5 worm cellular contexts compared by ENCODE assay signal in the genomic region with DNA sequence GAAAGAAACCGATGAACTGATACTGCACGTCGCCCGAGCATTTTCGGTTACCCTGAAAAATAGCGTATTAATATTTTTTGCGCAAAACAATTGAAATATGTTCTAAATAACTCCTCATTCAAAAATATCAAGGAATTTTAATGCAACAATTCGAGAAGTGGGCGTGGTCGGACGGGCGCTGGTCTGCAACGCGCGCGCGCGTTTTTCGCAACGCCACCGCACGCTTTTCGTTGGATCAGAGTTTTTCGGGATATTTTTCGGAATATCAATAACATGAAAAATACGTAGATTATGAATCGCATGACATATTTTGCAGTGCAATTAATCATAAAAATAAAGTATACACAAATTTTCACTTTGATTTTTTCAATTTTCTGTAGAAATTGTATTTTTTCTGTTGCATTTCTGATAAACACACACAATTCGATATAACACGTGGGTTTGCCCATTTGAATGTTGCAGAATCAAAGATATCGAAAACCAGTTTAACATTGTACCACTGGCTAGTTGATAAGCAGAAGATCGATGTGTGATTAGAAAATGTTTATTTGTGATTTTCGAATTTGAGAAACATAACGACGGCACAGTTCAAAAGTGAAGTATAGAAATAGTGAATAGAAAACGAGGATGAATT.
TF ChIP-seq lines count a peak whose summit lies in the region.

Gene dlst-1, minus strand, starts transcription at position 52 of the 634 bp plus-strand sequence.

TF ChIP-seq in whole organism, L1 larva, 84 proteins besides CTCF, POLR2A, EP300 and RAD21 (continues in another document):
- peak in 1 of 2 experiments; percentile 12 for TF ChIP-seq ztf-11 (tag; optimal IDR thresholded peaks at IDR 0.05; lab: Kevin White, UChicago)
- no peak for TF ChIP-seq zag-1 (tag; optimal IDR thresholded peaks at IDR 0.05; lab: Kevin White, UChicago)
- peak; percentile 36 for TF ChIP-seq unc-86 (tag; optimal IDR thresholded peaks at IDR 0.05; lab: Kevin White, UChicago)
- TF ChIP-seq mep-1 (tag; optimal IDR thresholded peaks at IDR 0.05; lab: Kevin White, UChicago) = no peak
- peak; percentile 48 for TF ChIP-seq irx-1 (tag; optimal IDR thresholded peaks at IDR 0.05; lab: Kevin White, UChicago)
- peak; percentile 65 for TF ChIP-seq swsn-7 (tag; optimal IDR thresholded peaks at IDR 0.05; lab: Kevin White, UChicago)
- no peak for TF ChIP-seq nhr-28 (tag; optimal IDR thresholded peaks at IDR 0.05; lab: Kevin White, UChicago)
- peak; percentile 47 for TF ChIP-seq C16A3.4 (tag; optimal IDR thresholded peaks at IDR 0.05; lab: Kevin White, UChicago)
- no peak for TF ChIP-seq efl-3 (GFP tag; optimal IDR thresholded peaks at IDR 0.05; lab: Kevin White, UChicago)
- no peak for TF ChIP-seq C04F5.9 (tag; optimal IDR thresholded peaks at IDR 0.05; lab: Kevin White, UChicago)
- TF ChIP-seq Y116A8C.19 (tag; optimal IDR thresholded peaks at IDR 0.05; lab: Kevin White, UChicago; ENCODE audit: borderline replicate concordance) = no peak
- no peak for TF ChIP-seq pqm-1 (tag; optimal IDR thresholded peaks at IDR 0.05; lab: Kevin White, UChicago)
- no peak for TF ChIP-seq ceh-63 (GFP tag; optimal IDR thresholded peaks at IDR 0.05; lab: Kevin White, UChicago)
- no peak for TF ChIP-seq mab-9 (GFP tag; IDR thresholded peaks at IDR 0.05; lab: Robert Waterston, UW)
- no peak for TF ChIP-seq fos-1 (tag; optimal IDR thresholded peaks at IDR 0.05; lab: Kevin White, UChicago)
- peak; percentile 30 to 48 (median 40) for TF ChIP-seq ceh-82 (tag; optimal IDR thresholded peaks at IDR 0.05; lab: Kevin White, UChicago)
- TF ChIP-seq nhr-47 (tag; optimal IDR thresholded peaks at IDR 0.05; lab: Kevin White, UChicago) = peak; percentile 68

TF ChIP-seq in whole organism, L3 larva, 47 proteins besides CTCF, POLR2A, EP300 and RAD21 (continues in another document):
- TF ChIP-seq ztf-11 (tag; optimal IDR thresholded peaks at IDR 0.05; lab: Kevin White, UChicago) (no peak), ceh-16 (tag; optimal IDR thresholded peaks at IDR 0.05; lab: Kevin White, UChicago) (no peak), nhr-12 (tag; optimal IDR thresholded peaks at IDR 0.05; lab: Kevin White, UChicago) (no peak), lin-39 (tag; optimal IDR thresholded peaks at IDR 0.05; lab: Kevin White, UChicago) (peak; percentile 74), egl-5 (tag; optimal IDR thresholded peaks at IDR 0.05; lab: Kevin White, UChicago) (no peak), nhr-25 (tag; optimal IDR thresholded peaks at IDR 0.05; lab: Kevin White, UChicago) (no peak), eor-1 (tag; optimal IDR thresholded peaks at IDR 0.05; lab: Kevin White, UChicago) (no peak), ceh-28 (tag; optimal IDR thresholded peaks at IDR 0.05; lab: Kevin White, UChicago) (no peak), lin-15B (tag; optimal IDR thresholded peaks at IDR 0.05; lab: Kevin White, UChicago) (peak; percentile 46), mdl-1 (tag; optimal IDR thresholded peaks at IDR 0.05; lab: Kevin White, UChicago) (no peak), ztf-4 (tag; optimal IDR thresholded peaks at IDR 0.05; lab: Kevin White, UChicago) (no peak), nhr-77 (tag; optimal IDR thresholded peaks at IDR 0.05; lab: Kevin White, UChicago) (no peak), nhr-237 (tag; optimal IDR thresholded peaks at IDR 0.05; lab: Kevin White, UChicago) (no peak), unc-62 (GFP tag; optimal IDR thresholded peaks at IDR 0.05; lab: Kevin White, UChicago) (no peak), unc-39 (tag; optimal IDR thresholded peaks at IDR 0.05; lab: Kevin White, UChicago) (no peak), nhr-23 (tag; optimal IDR thresholded peaks at IDR 0.05; lab: Kevin White, UChicago) (peak; percentile 37), mml-1 (tag; optimal IDR thresholded peaks at IDR 0.05; lab: Kevin White, UChicago) (no peak), elt-1 (tag; optimal IDR thresholded peaks at IDR 0.05; lab: Kevin White, UChicago) (no peak)

TF ChIP-seq in whole organism, early embryonic, 17 proteins besides CTCF, POLR2A, EP300 and RAD21:
- TF ChIP-seq hnd-1 (tag; optimal IDR thresholded peaks at IDR 0.05; lab: Kevin White, UChicago) (peak; percentile 19), F13C5.2 (tag; optimal IDR thresholded peaks at IDR 0.05; lab: Kevin White, UChicago) (peak; percentile 87), flt-1 (GFP tag; IDR thresholded peaks at IDR 0.05; lab: Robert Waterston, UW) (peak; percentile 46; the same call in 1 of the 2 replicates), ceh-13 (GFP tag; optimal IDR thresholded peaks at IDR 0.05; lab: Kevin White, UChicago) (peak; percentile 21), pes-1 (GFP tag; IDR thresholded peaks at IDR 0.05; lab: Robert Waterston, UW) (peak; percentile 70; the same call in 1 of the 2 replicates), ama-1 (optimal IDR thresholded peaks at IDR 0.05; lab: Kevin White, UChicago) (no peak), B0310.2 (tag; optimal IDR thresholded peaks at IDR 0.05; lab: Kevin White, UChicago) (peak; percentile 23), tbx-37 (GFP tag; conservative IDR thresholded peaks at IDR 0.05; lab: Robert Waterston, UW) (no peak), tbx-11 (GFP tag; IDR thresholded peaks at IDR 0.05; lab: Robert Waterston, UW) (peak; percentile 71), sea-1 (GFP tag; conservative IDR thresholded peaks at IDR 0.05; lab: Robert Waterston, UW) (peak; percentile 51; the same call in 1 of the 2 replicates), ceh-36 (tag; optimal IDR thresholded peaks at IDR 0.05; lab: Kevin White, UChicago) (peak; percentile 49), tra-4 (tag; optimal IDR thresholded peaks at IDR 0.05; lab: Kevin White, UChicago) (no peak), ets-7 (tag; optimal IDR thresholded peaks at IDR 0.05; lab: Kevin White, UChicago) (no peak), scrt-1 (GFP tag; IDR thresholded peaks at IDR 0.05; lab: Robert Waterston, UW) (0 out of 2 replicates have a peak, but pooled peaks have one; percentile 50), hmbx-1 (tag; optimal IDR thresholded peaks at IDR 0.05; lab: Kevin White, UChicago) (peak; percentile 5), aly-1 (tag; optimal IDR thresholded peaks at IDR 0.05; lab: Kevin White, UChicago) (peak; percentile 52), hmg-4 (GFP tag; optimal IDR thresholded peaks at IDR 0.05; lab: Kevin White, UChicago) (peak; percentile 66)
TF ChIP-seq in whole organism, early embryonic: peak in this region for 13.

TF ChIP-seq in whole organism, midembryonic, 9 proteins besides CTCF, POLR2A, EP300 and RAD21:
- no peak for TF ChIP-seq ztf-29 (GFP tag; IDR thresholded peaks at IDR 0.05; lab: Robert Waterston, UW)
- TF ChIP-seq ztf-23 (GFP tag; IDR thresholded peaks at IDR 0.05; lab: Robert Waterston, UW) = peak; percentile 82
- peak; percentile 77 for TF ChIP-seq med-1 (GFP tag; optimal IDR thresholded peaks at IDR 0.05; lab: Kevin White, UChicago; ENCODE audit: insufficient read depth)
- TF ChIP-seq cog-1 (tag; optimal IDR thresholded peaks at IDR 0.05; lab: Kevin White, UChicago) = no peak
- TF ChIP-seq T22C8.4 (GFP tag; IDR thresholded peaks at IDR 0.05; lab: Robert Waterston, UW) = no peak
- 0 out of 2 replicates have a peak, but pooled peaks have one; percentile 23 for TF ChIP-seq ref-1 (GFP tag; conservative IDR thresholded peaks at IDR 0.05; lab: Robert Waterston, UW)
- 0 out of 2 replicates have a peak, but pooled peaks have one; percentile 28 for TF ChIP-seq klf-2 (GFP tag; conservative IDR thresholded peaks at IDR 0.05; lab: Robert Waterston, UW)
- TF ChIP-seq tab-1 (GFP tag; IDR thresholded peaks at IDR 0.05; lab: Robert Waterston, UW) = peak; percentile 80
- TF ChIP-seq flt-1 (GFP tag; IDR thresholded peaks at IDR 0.05; lab: Robert Waterston, UW) = peak; percentile 73

TF ChIP-seq in whole organism, young adult, 124 proteins besides CTCF, POLR2A, EP300 and RAD21 (continues in another document):
- TF ChIP-seq repo-1 (tag; optimal IDR thresholded peaks at IDR 0.05; lab: Kevin White, UChicago) (peak; percentile 65), ekl-4 (GFP tag; IDR thresholded peaks at IDR 0.05; lab: Robert Waterston, UW) (peak; percentile 17; the same call in 1 of the 2 replicates), nfyb-1 (GFP tag; IDR thresholded peaks at IDR 0.05; lab: Robert Waterston, UW) (no peak; the same call in 1 of the 2 replicates), Y67H2A.10 (GFP tag; conservative IDR thresholded peaks at IDR 0.05; lab: Robert Waterston, UW) (no peak), cebp-2 (GFP tag; IDR thresholded peaks at IDR 0.05; lab: Robert Waterston, UW) (no peak), aptf-2 (GFP tag; conservative IDR thresholded peaks at IDR 0.05; lab: Robert Waterston, UW) (no peak), ztf-26 (tag; optimal IDR thresholded peaks at IDR 0.05; lab: Kevin White, UChicago) (peak; percentile 57), C06A6.2 (GFP tag; conservative IDR thresholded peaks at IDR 0.05; lab: Robert Waterston, UW) (no peak), B0035.1 (tag; optimal IDR thresholded peaks at IDR 0.05; lab: Kevin White, UChicago) (no peak), nhr-179 (tag; optimal IDR thresholded peaks at IDR 0.05; lab: Kevin White, UChicago) (no peak), ceh-58 (GFP tag; IDR thresholded peaks at IDR 0.05; lab: Robert Waterston, UW) (no peak), snpc-3.4 (tag; optimal IDR thresholded peaks at IDR 0.05; lab: Kevin White, UChicago) (no peak), let-607 (tag; optimal IDR thresholded peaks at IDR 0.05; lab: Kevin White, UChicago) (no peak), Y79H2A.3 (GFP tag; conservative IDR thresholded peaks at IDR 0.05; lab: Robert Waterston, UW) (no peak), F57A8.1 (GFP tag; optimal IDR thresholded peaks at IDR 0.05; lab: Kevin White, UChicago) (no peak), hmg-1.2 (GFP tag; IDR thresholded peaks at IDR 0.05; lab: Robert Waterston, UW) (0 out of 2 replicates have a peak, but pooled peaks have one; percentile 21), mel-28 (tag; optimal IDR thresholded peaks at IDR 0.05; lab: Kevin White, UChicago; ENCODE audit: borderline replicate concordance) (no peak), ceh-40 (GFP tag; IDR thresholded peaks at IDR 0.05; lab: Robert Waterston, UW) (0 out of 2 replicates have a peak, but pooled peaks have one; percentile 5), B0261.1 (tag; optimal IDR thresholded peaks at IDR 0.05; lab: Kevin White, UChicago) (peak; percentile 24), akir-1 (GFP tag; optimal IDR thresholded peaks at IDR 0.05; lab: Kevin White, UChicago) (no peak), ama-1 (optimal IDR thresholded peaks at IDR 0.05; lab: Kevin White, UChicago) (no peak), ama-1 (GFP tag; optimal IDR thresholded peaks at IDR 0.05; lab: Kevin White, UChicago) (no peak), tbp1 (GFP tag; optimal IDR thresholded peaks at IDR 0.05; lab: Kevin White, UChicago) (peak; percentile 36), him-1 (tag; optimal IDR thresholded peaks at IDR 0.05; lab: Kevin White, UChicago) (peak; percentile 35), egl-44 (GFP tag; IDR thresholded peaks at IDR 0.05; lab: Robert Waterston, UW) (no peak), die-1 (tag; optimal IDR thresholded peaks at IDR 0.05; lab: Kevin White, UChicago) (no peak), dox-1 (GFP tag; IDR thresholded peaks at IDR 0.05; lab: Robert Waterston, UW) (peak; percentile 65), hmg-20 (GFP tag; IDR thresholded peaks at IDR 0.05; lab: Robert Waterston, UW) (no peak), mcd-1 (GFP tag; IDR thresholded peaks at IDR 0.05; lab: Robert Waterston, UW) (peak; percentile 51)

Comparison
In these comparisons a context has a peak if more than half of its experiments do, and no peak if none do; other contexts are left out.
1. Of the 8 proteins assayed by ChIP-seq in both whole organism, young adult and whole organism, L1 larva: peak only in whole organism, young adult: none; only in whole organism, L1 larva: ama-1, dpl-1 and nhr-90; in both: efl-1 and snpc-4; in neither: 2; mixed calls (peak in some experiments, not most) for 1.